Fruit fly (Drosophila melanogaster) Kc167 (cell line): ENCODE results near the gene CG10283.

Experiments
- Myc ChIP-seq: fragments of >200 bp; optimal IDR thresholded peaks from 2 replicates; lab custom pipeline; 2017; ENCODE audit warnings: missing external identifiers
- h ChIP-seq: fragments of >200 bp; optimal IDR thresholded peaks from 3 replicates; lab custom pipeline; 2018; ENCODE audit warnings: missing external identifiers
- insv ChIP-seq: fragments of >200 bp; optimal IDR thresholded peaks from 3 replicates; lab custom pipeline; 2018; ENCODE audit warnings: missing external identifiers

- TF ChIP-seq insv (lab: Kevin White, UChicago), result no peak
- TF ChIP-seq h (lab: Kevin White, UChicago), result no peak
- no peak for TF ChIP-seq Myc (lab: Kevin White, UChicago)
Observed at dm6 chr2L:18459698-18460348, 24.5 kb downstream of the CG10283 start.
